Worm (Caenorhabditis elegans) whole organism, late embryonic: ENCODE data around the gene C36E6.2.

ENCODE experiments used
- sdc-2 ChIP-seq: sonication (generic microtip); optimal IDR thresholded peaks from 2 replicates; lab custom pipeline; 2016; ENCODE audit warnings: missing genotype, missing genetic modification characterization, missing compliant biosample characterization
- sox-4 ChIP-seq: sonication (generic microtip); optimal IDR thresholded peaks from 2 replicates; lab custom pipeline; 2017; ENCODE audit warnings: mild to moderate bottlenecking, missing genetic modification characterization, inconsistent platforms, missing compliant biosample characterization
- unc-86 ChIP-seq: sonication (generic microtip); optimal IDR thresholded peaks from 2 replicates; lab custom pipeline; 2016; ENCODE audit warnings: missing genetic modification characterization, missing compliant biosample characterization

DNA sequence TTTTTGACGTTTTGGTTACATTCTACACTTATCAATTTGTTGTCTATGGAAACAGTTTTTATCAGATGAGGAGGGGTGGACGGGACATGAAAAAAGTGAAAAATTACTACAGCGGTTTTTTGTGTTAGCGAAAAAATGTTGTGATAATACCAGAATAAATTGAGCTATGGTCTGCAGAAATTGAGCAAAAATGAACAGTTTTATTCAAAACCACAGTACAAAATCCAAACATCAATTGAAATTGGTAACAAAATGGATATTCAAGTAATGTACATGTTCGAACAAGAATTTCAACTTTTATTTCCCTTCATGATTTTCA lies 26.9 kb upstream of the C36E6.2 start:
- TF ChIP-seq sdc-2 (tag; lab: Kevin White, UChicago) (no peak), sox-4 (tag; lab: Kevin White, UChicago) (no peak), unc-86 (tag; lab: Kevin White, UChicago) (no peak)
